Worm (Caenorhabditis elegans): Measurements from ENCODE around the gene F43G6.8.

F43G6.8 gene

DNA sequence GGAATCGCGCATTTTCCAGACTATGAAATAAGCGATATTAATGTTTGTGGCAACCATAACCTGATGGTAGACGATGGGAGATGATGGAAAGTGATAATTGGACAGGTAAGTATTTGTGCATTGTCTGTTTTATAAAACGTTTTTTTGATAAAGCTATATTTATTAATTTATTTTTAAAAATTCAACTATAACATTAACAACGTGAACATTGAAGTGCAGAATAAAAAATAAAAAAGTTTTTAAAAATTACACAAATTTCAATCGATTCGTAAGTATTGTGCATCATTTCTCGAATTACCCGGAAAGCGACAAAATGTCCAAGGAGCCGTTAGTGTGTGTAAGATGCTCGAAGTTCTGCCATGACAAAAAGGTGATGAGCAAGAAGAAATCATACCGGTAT, 7.6 kb downstream of the F43G6.8 start, which contains the start of gene jmjd-1.1:
Gene jmjd-1.1 (plus strand): TSS at position 301 of the 400 bp plus-strand sequence.
- no peak for TF ChIP-seq him-1 (tag; optimal IDR thresholded peaks at IDR 0.05)
- TF ChIP-seq W03F9.2 (tag; optimal IDR thresholded peaks at IDR 0.05) = no peak
- no peak for TF ChIP-seq dao-5 (tag; optimal IDR thresholded peaks at IDR 0.05)

ce11 chrII:11802451-11802850, 11.4 kb downstream of the F43G6.8 start, which contains the start of gene F43G6.17:
TSS of gene F43G6.17 (plus strand) at chrII:11802751.
- TF ChIP-seq W03F9.2 (tag; optimal IDR thresholded peaks at IDR 0.05) = no peak

- no peak for TF ChIP-seq dao-5 (tag; optimal IDR thresholded peaks at IDR 0.05)
Measured at ce11 chrII:11798737-11799136, 15.2 kb downstream of the F43G6.8 start, which contains the start of gene hda-5. TSS of gene hda-5 (plus strand) at chrII:11799037.

DNA sequence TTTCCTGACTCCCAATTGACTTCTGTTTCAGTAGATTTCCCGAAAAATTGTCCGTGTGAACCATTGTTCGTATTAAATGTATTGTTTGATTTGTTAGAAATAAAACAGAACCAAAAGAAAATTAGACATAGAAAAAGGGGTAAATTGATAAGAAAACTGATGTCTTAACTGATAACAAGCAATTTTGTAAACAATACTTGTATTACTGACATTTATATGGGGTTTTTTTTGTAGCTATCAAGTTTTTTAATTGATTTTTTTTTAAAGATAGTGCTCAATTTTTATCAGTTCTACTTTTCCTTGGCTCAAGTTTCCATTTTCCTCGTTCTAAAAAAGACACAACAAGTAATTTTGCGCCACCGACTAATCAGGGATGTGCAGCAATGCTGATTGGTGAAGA, 16.7 kb downstream of the F43G6.8 start:
- no peak for TF ChIP-seq dao-5 (tag; optimal IDR thresholded peaks at IDR 0.05)
- no peak for TF ChIP-seq him-1 (tag; optimal IDR thresholded peaks at IDR 0.05)
- no peak for TF ChIP-seq W03F9.2 (tag; optimal IDR thresholded peaks at IDR 0.05)

- TF ChIP-seq W03F9.2 (tag; optimal IDR thresholded peaks at IDR 0.05) (no peak), dao-5 (tag; optimal IDR thresholded peaks at IDR 0.05) (no peak), him-1 (tag; optimal IDR thresholded peaks at IDR 0.05) (no peak)
Measured at ce11 chrII:11794392-11794791, 19.5 kb downstream of the F43G6.8 start.

DNA sequence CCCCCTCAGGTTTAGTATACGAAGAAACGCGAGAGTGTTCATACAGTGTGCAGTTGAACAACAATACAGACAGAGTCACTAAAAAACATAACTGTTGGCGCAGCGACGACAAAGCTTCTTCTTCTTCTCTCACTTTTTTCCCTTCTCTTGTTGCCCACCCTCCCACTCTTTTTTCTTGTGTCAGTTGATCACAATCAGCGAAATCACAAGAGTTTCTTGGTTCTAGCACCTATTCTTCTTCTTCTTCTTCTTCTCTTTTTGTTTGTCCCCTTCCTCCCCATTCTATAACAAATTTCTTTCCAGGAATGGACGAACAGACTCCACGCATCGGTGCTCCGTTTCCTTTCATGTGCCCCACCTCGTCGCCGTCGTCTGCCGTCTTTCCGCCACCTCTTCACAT, 23.4 kb downstream of the F43G6.8 start, which contains the start of gene F43G6.4:
Gene F43G6.4 (plus strand): TSS at position 301 of the 400 bp plus-strand sequence.
- no peak for TF ChIP-seq him-1 (tag; optimal IDR thresholded peaks at IDR 0.05)
- no peak for TF ChIP-seq dao-5 (tag; optimal IDR thresholded peaks at IDR 0.05)
- no peak for TF ChIP-seq W03F9.2 (tag; optimal IDR thresholded peaks at IDR 0.05)

DNA sequence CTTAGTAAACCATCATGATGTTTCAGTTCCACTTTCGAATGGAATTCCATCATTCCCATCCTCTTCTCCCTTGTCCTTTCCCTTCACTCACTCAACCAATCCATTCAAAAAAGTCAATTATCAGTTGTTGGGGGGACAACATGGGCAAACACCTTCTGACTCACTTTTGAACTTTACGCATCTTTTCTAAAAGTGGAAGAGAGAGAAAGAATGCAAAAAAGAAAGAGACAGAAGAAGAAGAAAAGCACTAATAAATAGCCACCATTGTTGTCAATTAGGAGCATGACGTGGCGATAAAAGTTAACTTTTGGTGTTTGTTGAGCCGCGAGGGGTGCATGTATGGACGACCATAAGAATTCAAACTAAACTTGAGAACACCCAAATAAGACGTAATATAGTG, 25.9 kb downstream of the F43G6.8 start:
- TF ChIP-seq W03F9.2 (tag; optimal IDR thresholded peaks at IDR 0.05) (no peak), dao-5 (tag; optimal IDR thresholded peaks at IDR 0.05) (no peak), him-1 (tag; optimal IDR thresholded peaks at IDR 0.05) (no peak)

DNA sequence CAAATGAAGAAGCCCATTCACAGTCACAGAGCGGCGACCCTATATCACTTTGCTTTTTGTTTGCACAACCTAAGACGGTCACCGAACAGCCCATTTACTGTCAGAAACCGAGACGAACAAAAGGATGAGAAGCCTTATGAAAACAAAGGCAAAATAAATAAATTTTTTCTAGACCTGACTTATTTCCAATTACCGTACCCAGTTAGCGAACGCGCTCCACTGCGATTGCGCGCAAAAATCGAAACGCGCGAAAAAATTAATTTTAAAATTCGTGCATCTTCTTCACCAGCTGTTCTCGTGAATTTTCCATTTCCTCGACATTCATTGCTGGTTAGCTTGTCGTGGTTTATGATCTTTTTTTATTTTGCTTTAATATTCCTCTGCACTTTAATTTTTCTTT, 31.4 kb downstream of the F43G6.8 start, which contains the start of gene F43G6.16:
Gene F43G6.16 (minus strand): TSS at position 141 of the 400 bp plus-strand sequence.
- TF ChIP-seq W03F9.2 (tag; optimal IDR thresholded peaks at IDR 0.05) (no peak), him-1 (tag; optimal IDR thresholded peaks at IDR 0.05) (no peak), dao-5 (tag; optimal IDR thresholded peaks at IDR 0.05) (no peak)

DNA sequence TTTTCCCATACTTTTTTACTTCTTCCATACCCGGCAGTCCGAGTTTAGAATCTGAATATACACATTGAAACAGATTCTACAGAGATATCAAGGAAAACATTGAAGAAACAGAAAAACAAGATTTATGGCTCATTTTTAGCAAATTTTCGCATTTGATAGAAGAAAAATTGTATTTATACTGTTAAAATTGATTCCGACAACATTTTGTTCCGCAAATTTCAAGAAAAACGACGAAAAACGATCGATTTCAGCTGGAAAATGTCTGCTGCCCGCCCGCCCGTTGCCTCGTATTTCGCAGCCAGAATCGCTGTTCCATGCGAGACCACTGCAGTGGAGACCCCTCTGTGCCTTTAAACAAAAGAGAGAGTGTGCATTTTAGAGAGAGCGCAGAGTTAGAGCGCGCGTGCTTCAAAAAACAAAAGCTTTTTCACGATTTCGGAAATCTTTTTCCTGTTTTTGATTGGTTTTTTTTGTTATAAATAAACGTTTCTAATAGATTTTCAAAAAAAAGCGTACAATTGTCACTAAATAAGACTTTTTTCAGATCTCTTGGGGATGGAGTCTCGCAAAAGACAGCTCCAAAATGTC, 35.9 kb downstream of the F43G6.8 start, which contains the start of the genes patr-1 and dna-2:
Gene patr-1 (minus strand): TSS at position 51 of the 588 bp plus-strand sequence.
Gene dna-2 (plus strand): TSS at position 538 of the 588 bp plus-strand sequence.
- TF ChIP-seq W03F9.2 (tag; optimal IDR thresholded peaks at IDR 0.05) = no peak
- no peak for TF ChIP-seq him-1 (tag; optimal IDR thresholded peaks at IDR 0.05)
- TF ChIP-seq dao-5 (tag; optimal IDR thresholded peaks at IDR 0.05) = no peak

- TF ChIP-seq W03F9.2 (tag; optimal IDR thresholded peaks at IDR 0.05) (no peak), dao-5 (tag; optimal IDR thresholded peaks at IDR 0.05) (no peak), him-1 (tag; optimal IDR thresholded peaks at IDR 0.05) (no peak)
Measured at ce11 chrII:11774218-11774617, 39.7 kb downstream of the F43G6.8 start, which contains the start of gene F44E5.1. TSS of gene F44E5.1 (minus strand) at chrII:11774559.

- TF ChIP-seq dao-5 (tag; optimal IDR thresholded peaks at IDR 0.05) = no peak
- TF ChIP-seq W03F9.2 (tag; optimal IDR thresholded peaks at IDR 0.05) = no peak
- no peak for TF ChIP-seq him-1 (tag; optimal IDR thresholded peaks at IDR 0.05)
Measured at ce11 chrII:11772364-11772763, 41.5 kb downstream of the F43G6.8 start, which contains the start of gene F44E5.15. TSS of gene F44E5.15 (plus strand) at chrII:11772664.

- no peak for TF ChIP-seq dao-5 (tag; optimal IDR thresholded peaks at IDR 0.05)
- TF ChIP-seq him-1 (tag; optimal IDR thresholded peaks at IDR 0.05) = no peak
- TF ChIP-seq W03F9.2 (tag; optimal IDR thresholded peaks at IDR 0.05) = no peak
Measured at ce11 chrII:11766472-11766871, 47.4 kb downstream of the F43G6.8 start, which contains the start of gene F44E5.2. TSS of gene F44E5.2 (plus strand) at chrII:11766772.

- no peak for TF ChIP-seq him-1 (tag; optimal IDR thresholded peaks at IDR 0.05)
Measured at ce11 chrII:11765506-11766152, 48.3 kb downstream of the F43G6.8 start.
